Worm (Caenorhabditis elegans) whole organism, L3 larva: Measurements from ENCODE around the gene F01D5.5.

Experiments used
- R02D3.7 ChIP-seq: fragments of 150-350 bp; optimal IDR thresholded peaks from 2 replicates; lab custom pipeline; 2014; ENCODE audit warnings: missing biosample characterization, missing genetic modification characterization
- ZK546.5 ChIP-seq: sonication (generic microtip); optimal IDR thresholded peaks from 2 replicates; lab custom pipeline; 2017; ENCODE audit warnings: missing biosample characterization, missing genetic modification characterization
- aly-2 ChIP-seq: fragments of 150-350 bp; optimal IDR thresholded peaks from 2 replicates; lab custom pipeline; 2014; ENCODE audit warnings: missing biosample characterization, missing genetic modification characterization
- ama-1 ChIP-seq: fragments of 150-350 bp; optimal IDR thresholded peaks from 2 replicates; lab custom pipeline; 2018
- ceh-16 ChIP-seq: sonication (generic microtip); optimal IDR thresholded peaks from 2 replicates; lab custom pipeline; 2017; ENCODE audit warnings: missing biosample characterization, missing genetic modification characterization
- ceh-28 ChIP-seq: fragments of 150-350 bp; optimal IDR thresholded peaks from 2 replicates; lab custom pipeline; 2014; ENCODE audit warnings: missing biosample characterization, missing genetic modification reagents, missing genetic modification characterization
- ceh-82 ChIP-seq: fragments of 150-350 bp; optimal IDR thresholded peaks from 2 replicates; lab custom pipeline; 2014; ENCODE audit warnings: missing biosample characterization, missing genetic modification characterization
- ceh-9 ChIP-seq: sonication (generic microtip); optimal IDR thresholded peaks from 2 replicates; lab custom pipeline; 2018; ENCODE audit warnings: missing biosample characterization, missing genetic modification characterization
- daf-12 ChIP-seq: fragments of 150-350 bp; optimal IDR thresholded peaks from 2 replicates; lab custom pipeline; 2014; ENCODE audit warnings: missing biosample characterization, missing genetic modification reagents, missing genetic modification characterization
- egl-27 ChIP-seq: sonication (generic microtip); optimal IDR thresholded peaks from 4 replicates; lab custom pipeline; 2017; ENCODE audit warnings: missing biosample characterization, missing genetic modification reagents, missing genetic modification characterization
- egl-5 ChIP-seq: fragments of 150-350 bp; optimal IDR thresholded peaks from 2 replicates; lab custom pipeline; 2017; ENCODE audit warnings: missing biosample characterization, missing genetic modification reagents, missing genetic modification characterization, inconsistent platforms
- elt-1 ChIP-seq: fragments of 150-350 bp; optimal IDR thresholded peaks from 2 replicates; lab custom pipeline; 2014; ENCODE audit warnings: missing biosample characterization, missing genetic modification characterization
- elt-2 ChIP-seq: sonication (generic microtip); optimal IDR thresholded peaks from 2 replicates; lab custom pipeline; 2016; ENCODE audit warnings: missing genetic modification reagents, mild to moderate bottlenecking, missing genetic modification characterization, missing compliant biosample characterization
- elt-3 ChIP-seq, 3 experiments: fragments of 150-350 bp in 1 of 3; sonication (generic microtip) in 2 of 3; optimal IDR thresholded peaks; 2 replicates in 2 of 3; 4 replicates in 1 of 3; lab custom pipeline; 2014 to 2017; ENCODE audit warnings: missing biosample characterization in 3 of 3, missing genetic modification characterization in 3 of 3
- eor-1 ChIP-seq, 2 experiments: fragments of 150-350 bp; optimal IDR thresholded peaks; 2 replicates each; lab custom pipeline; 2014 to 2018; ENCODE audit warnings: missing biosample characterization in 2 of 2, missing genetic modification characterization in 2 of 2
- fkh-10 ChIP-seq: sonication (generic microtip); optimal IDR thresholded peaks from 2 replicates; lab custom pipeline; 2017; ENCODE audit warnings: missing biosample characterization, missing genetic modification reagents, missing genetic modification characterization
- fkh-2 ChIP-seq: fragments of 150-350 bp; optimal IDR thresholded peaks from 2 replicates; lab custom pipeline; 2014; ENCODE audit warnings: missing biosample characterization, missing genetic modification reagents, missing genetic modification characterization
- fos-1 ChIP-seq: fragments of 150-350 bp; optimal IDR thresholded peaks from 2 replicates; lab custom pipeline; 2014; ENCODE audit warnings: missing biosample characterization, missing genetic modification characterization
- hmg-11 ChIP-seq: sonication (generic microtip); optimal IDR thresholded peaks from 2 replicates; lab custom pipeline; 2016; ENCODE audit warnings: missing genetic modification characterization, missing compliant biosample characterization
- jun-1 ChIP-seq: fragments of 150-350 bp; optimal IDR thresholded peaks from 2 replicates; lab custom pipeline; 2014; ENCODE audit warnings: missing biosample characterization, missing genetic modification reagents, missing genetic modification characterization
- lin-15B ChIP-seq: fragments of 150-350 bp; optimal IDR thresholded peaks from 2 replicates; lab custom pipeline; 2014; ENCODE audit warnings: missing biosample characterization, missing genetic modification characterization
- lin-39 ChIP-seq: fragments of 150-350 bp; optimal IDR thresholded peaks from 2 replicates; lab custom pipeline; 2018; ENCODE audit warnings: missing biosample characterization, missing genetic modification reagents, missing genetic modification characterization
- lsy-12 ChIP-seq: sonication (generic microtip); optimal IDR thresholded peaks from 2 replicates; lab custom pipeline; 2016; ENCODE audit warnings: mild to moderate bottlenecking, missing genetic modification characterization, missing compliant biosample characterization
- mdl-1 ChIP-seq: fragments of 150-350 bp; optimal IDR thresholded peaks from 2 replicates; lab custom pipeline; 2014; ENCODE audit warnings: missing biosample characterization, missing genetic modification characterization
- mml-1 ChIP-seq: fragments of 150-350 bp; sonication (generic microtip); optimal IDR thresholded peaks from 3 replicates; lab custom pipeline; 2014; ENCODE audit warnings: missing biosample characterization, missing genetic modification characterization
- nfya-1 ChIP-seq: sonication (generic microtip); optimal IDR thresholded peaks from 2 replicates; lab custom pipeline; 2017; ENCODE audit warnings: missing genetic modification characterization, mild to moderate bottlenecking, missing compliant biosample characterization, antibody characterized with exemption, moderate library complexity; ENCODE audit not compliant: insufficient read depth
- nhr-11 ChIP-seq: fragments of 150-350 bp; optimal IDR thresholded peaks from 2 replicates; lab custom pipeline; 2014; ENCODE audit warnings: missing biosample characterization, missing genetic modification characterization
- nhr-12 ChIP-seq: fragments of 150-350 bp; optimal IDR thresholded peaks from 2 replicates; lab custom pipeline; 2014; ENCODE audit warnings: missing biosample characterization, missing genetic modification characterization
- nhr-23 ChIP-seq: fragments of 150-350 bp; optimal IDR thresholded peaks from 2 replicates; lab custom pipeline; 2014; ENCODE audit warnings: missing biosample characterization, missing genetic modification reagents, missing genetic modification characterization
- nhr-237 ChIP-seq: fragments of 150-350 bp; optimal IDR thresholded peaks from 2 replicates; lab custom pipeline; 2014; ENCODE audit warnings: missing biosample characterization, missing genetic modification characterization
- nhr-25 ChIP-seq: sonication (generic microtip); optimal IDR thresholded peaks from 2 replicates; lab custom pipeline; 2017; ENCODE audit warnings: missing biosample characterization, missing genetic modification characterization
- nhr-28 ChIP-seq: fragments of 150-350 bp; optimal IDR thresholded peaks from 2 replicates; lab custom pipeline; 2014; ENCODE audit warnings: missing biosample characterization, missing genetic modification characterization
- nhr-43 ChIP-seq: sonication (generic microtip); optimal IDR thresholded peaks from 2 replicates; lab custom pipeline; 2016; ENCODE audit warnings: mild to moderate bottlenecking, missing genetic modification characterization, missing compliant biosample characterization; ENCODE audit not compliant: poor library complexity, severe bottlenecking
- nhr-67 ChIP-seq: fragments of 150-350 bp; optimal IDR thresholded peaks from 2 replicates; lab custom pipeline; 2014; ENCODE audit warnings: missing biosample characterization, missing genetic modification characterization
- nhr-76 ChIP-seq: fragments of 150-350 bp; sonication (generic microtip); optimal IDR thresholded peaks from 5 replicates; lab custom pipeline; 2014; ENCODE audit warnings: missing biosample characterization, missing genetic modification characterization
- nhr-77 ChIP-seq: fragments of 150-350 bp; optimal IDR thresholded peaks from 2 replicates; lab custom pipeline; 2014; ENCODE audit warnings: missing biosample characterization, missing genetic modification characterization
- pha-4 ChIP-seq: fragments of 150-350 bp; optimal IDR thresholded peaks from 2 replicates; lab custom pipeline; 2014; ENCODE audit warnings: missing biosample characterization, missing genetic modification reagents, missing genetic modification characterization
- pqm-1 ChIP-seq: fragments of 150-350 bp; optimal IDR thresholded peaks from 2 replicates; lab custom pipeline; 2017; ENCODE audit warnings: missing biosample characterization, missing genetic modification characterization, inconsistent platforms
- sea-2 ChIP-seq: fragments of 150-350 bp; sonication (generic microtip); optimal IDR thresholded peaks from 4 replicates; lab custom pipeline; 2014; ENCODE audit warnings: missing biosample characterization, missing genetic modification reagents, missing genetic modification characterization
- skn-1 ChIP-seq: fragments of 150-350 bp; optimal IDR thresholded peaks from 2 replicates; lab custom pipeline; 2014; ENCODE audit warnings: missing biosample characterization, missing genetic modification characterization
- snpc-4 ChIP-seq: fragments of 150-350 bp; optimal IDR thresholded peaks from 2 replicates; lab custom pipeline; 2014; ENCODE audit warnings: missing biosample characterization, missing genetic modification characterization
- tbx-2 ChIP-seq: sonication (generic microtip); optimal IDR thresholded peaks from 2 replicates; lab custom pipeline; 2016; ENCODE audit warnings: mild to moderate bottlenecking, missing genetic modification characterization, missing compliant biosample characterization
- unc-39 ChIP-seq: sonication (generic microtip); optimal IDR thresholded peaks from 4 replicates; lab custom pipeline; 2017; ENCODE audit warnings: missing biosample characterization, missing genetic modification characterization
- unc-62 ChIP-seq: fragments of 150-350 bp; sonication (generic microtip); optimal IDR thresholded peaks from 4 replicates; lab custom pipeline; 2014; ENCODE audit warnings: missing biosample characterization, missing genetic modification reagents, missing genetic modification characterization
- zag-1 ChIP-seq: fragments of 150-350 bp; optimal IDR thresholded peaks from 2 replicates; lab custom pipeline; 2014; ENCODE audit warnings: missing biosample characterization, missing genetic modification characterization
- ztf-11 ChIP-seq: fragments of 150-350 bp; optimal IDR thresholded peaks from 2 replicates; lab custom pipeline; 2014; ENCODE audit warnings: missing biosample characterization, missing genetic modification characterization
- ztf-4 ChIP-seq: fragments of 150-350 bp; optimal IDR thresholded peaks from 2 replicates; lab custom pipeline; 2014; ENCODE audit warnings: missing biosample characterization, missing genetic modification characterization

F01D5.5 gene

DNA sequence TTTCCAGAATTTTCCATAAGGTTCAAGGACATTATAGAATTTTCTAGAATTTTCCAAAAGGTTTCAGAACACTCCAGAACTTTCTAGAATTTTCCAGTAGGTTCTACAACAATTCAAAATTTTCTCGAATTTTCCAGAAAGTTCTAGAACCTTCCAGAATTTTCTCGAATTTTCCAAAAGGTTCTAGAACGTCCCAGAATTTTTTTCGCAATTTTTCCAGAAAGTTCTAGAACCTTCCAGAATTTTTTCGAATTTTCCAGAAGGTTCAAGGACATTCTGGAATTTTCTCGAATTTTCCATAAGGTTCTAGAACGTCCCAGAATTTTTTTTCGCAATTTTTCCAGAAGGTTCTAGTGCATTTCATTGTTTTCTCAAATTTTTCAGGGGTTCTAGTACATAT lies 24.4 kb downstream of the F01D5.5 start:
- TF ChIP-seq elt-3 (tag; optimal IDR thresholded peaks at IDR 0.05; lab: Kevin White, UChicago): no peak
- no peak for TF ChIP-seq nhr-76 (tag; lab: Kevin White, UChicago)

DNA sequence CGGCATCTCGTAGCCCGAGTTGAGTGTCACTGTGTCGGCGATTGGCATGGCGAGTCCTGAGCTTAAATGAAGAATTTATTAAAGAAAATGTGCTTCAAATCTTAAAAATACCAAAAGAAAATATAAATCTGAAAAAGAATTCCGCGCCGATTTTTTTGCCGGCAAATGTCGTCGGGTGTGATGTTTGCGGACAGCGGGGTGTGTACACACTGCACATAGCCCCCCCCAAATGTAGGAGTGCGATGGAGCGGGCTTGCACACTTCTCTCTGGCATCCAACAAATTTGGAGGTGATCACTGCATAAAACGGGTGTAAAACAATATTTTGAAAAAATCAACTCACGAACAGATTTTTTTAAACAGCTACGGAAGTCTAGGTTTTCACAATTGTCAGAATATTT lies 25.9 kb downstream of the F01D5.5 start, which contains the start of gene Y39G8B.2:
Gene Y39G8B.2, minus strand, starts transcription at position 61 of the 400 bp plus-strand sequence.
- TF ChIP-seq nhr-25 (tag; lab: Kevin White, UChicago) (peak; percentile 84), snpc-4 (peak; percentile 92), elt-1 (tag; lab: Kevin White, UChicago) (no peak), ceh-9 (no peak), lin-39 (tag; lab: Kevin White, UChicago) (peak; percentile 88), aly-2 (no peak), lin-15B (peak; percentile 98), unc-62 (GFP tag; lab: Kevin White, UChicago) (no peak), mml-1 (no peak), nhr-76 (tag; lab: Kevin White, UChicago) (no peak), R02D3.7 (peak; percentile 55), skn-1 (tag; lab: Kevin White, UChicago) (peak; percentile 11), ama-1 (lab: Kevin White, UChicago) (peak; percentile 49), zag-1 (tag; lab: Kevin White, UChicago) (peak; percentile 15), ZK546.5 (tag; lab: Kevin White, UChicago) (no peak), pha-4 (tag; lab: Kevin White, UChicago) (peak; percentile 97), sea-2 (GFP tag; lab: Kevin White, UChicago) (no peak), nhr-28 (tag; lab: Kevin White, UChicago) (no peak), fos-1 (peak; percentile 16), ztf-4 (tag; lab: Kevin White, UChicago) (no peak), unc-39 (tag; lab: Kevin White, UChicago) (no peak), nhr-23 (tag; lab: Kevin White, UChicago) (peak; percentile 86), nfya-1 (tag; lab: Kevin White, UChicago) (peak; percentile 88), elt-2 (tag; lab: Kevin White, UChicago) (peak; percentile 57), nhr-77 (no peak), fkh-10 (GFP tag; lab: Kevin White, UChicago) (no peak), egl-27 (no peak), mdl-1 (tag; lab: Kevin White, UChicago) (no peak), eor-1 (tag; optimal IDR thresholded peaks at IDR 0.05; lab: Kevin White, UChicago) (no peak), hmg-11 (tag; lab: Kevin White, UChicago) (peak; percentile 81), ztf-11 (tag; lab: Kevin White, UChicago) (no peak), daf-12 (tag; lab: Kevin White, UChicago) (no peak), nhr-237 (tag; lab: Kevin White, UChicago) (no peak), ceh-16 (tag; lab: Kevin White, UChicago) (no peak), nhr-43 (tag; lab: Kevin White, UChicago) (peak; percentile 80), nhr-67 (tag; lab: Kevin White, UChicago) (no peak), tbx-2 (tag; lab: Kevin White, UChicago) (no peak), fkh-2 (tag; lab: Kevin White, UChicago) (no peak), pqm-1 (peak; percentile 60), nhr-11 (no peak), ceh-82 (no peak), egl-5 (peak; percentile 66), nhr-12 (no peak), ceh-28 (tag; lab: Kevin White, UChicago) (peak; percentile 7), jun-1 (tag; lab: Kevin White, UChicago) (peak; percentile 56), elt-3 (tag; optimal IDR thresholded peaks at IDR 0.05; lab: Kevin White, UChicago) (peak in 1 of 3 experiments; percentile 40), lsy-12 (tag; lab: Kevin White, UChicago) (peak; percentile 32)
